Fruit fly (Drosophila melanogaster) whole organism, embryonic: Measurements from ENCODE around the gene Hrb27C.

Experiments
- Atf3 ChIP-seq: fragments of 200-800 bp; sonication (Bioruptor generic); optimal IDR thresholded peaks from 3 replicates; lab custom pipeline; 2016; ENCODE audit warnings: missing biosample characterization, missing genetic modification characterization
- BtbVII ChIP-seq: fragments of 200-800 bp; sonication (Bioruptor generic); optimal IDR thresholded peaks from 3 replicates; lab custom pipeline; 2017; ENCODE audit warnings: missing biosample characterization, mild to moderate bottlenecking, missing genetic modification characterization
- CG10654 ChIP-seq: fragments of 200-800 bp; sonication (Bioruptor generic); optimal IDR thresholded peaks from 2 replicates; lab custom pipeline; 2016; ENCODE audit warnings: missing biosample characterization, missing genetic modification characterization
- CG11560 ChIP-seq: fragments of 200-800 bp; sonication (Bioruptor generic); IDR thresholded peaks from 3 replicates; pipeline ENCODE4 v1.3.6; 2022; ENCODE audit warnings: missing biosample characterization, missing genetic modification characterization
- CG12659 ChIP-seq: fragments of 200-800 bp; sonication (Bioruptor generic); optimal IDR thresholded peaks from 3 replicates; lab custom pipeline; 2017; ENCODE audit warnings: mild to moderate bottlenecking, missing biosample characterization, missing genetic modification reagents, missing genetic modification characterization
- CG12942 ChIP-seq: fragments of 200-800 bp; sonication (Bioruptor generic); optimal IDR thresholded peaks from 3 replicates; lab custom pipeline; 2016; ENCODE audit warnings: missing biosample characterization, missing genetic modification characterization
- CG13123 ChIP-seq: fragments of 200-800 bp; sonication (Bioruptor generic); optimal IDR thresholded peaks from 2 replicates; lab custom pipeline; 2016; ENCODE audit warnings: missing biosample characterization, missing genetic modification characterization
- CG17359 ChIP-seq: fragments of 200-800 bp; sonication (Bioruptor generic); optimal IDR thresholded peaks from 3 replicates; lab custom pipeline; 2018; ENCODE audit warnings: missing biosample characterization, mild to moderate bottlenecking, missing genetic modification characterization, moderate library complexity
- CG17802 ChIP-seq: fragments of 200-800 bp; sonication (Bioruptor generic); optimal IDR thresholded peaks from 2 replicates; lab custom pipeline; 2018; ENCODE audit warnings: missing biosample characterization, mild to moderate bottlenecking, missing genetic modification characterization, moderate library complexity
- CG2129 ChIP-seq: fragments of 200-800 bp; sonication (Bioruptor generic); IDR thresholded peaks from 2 replicates; pipeline ENCODE4 v1.3.6; 2022; ENCODE audit warnings: missing biosample characterization, missing genetic modification characterization; ENCODE audit not compliant: partially characterized antibody
- CG2678 ChIP-seq: fragments of 200-800 bp; sonication (Bioruptor generic); optimal IDR thresholded peaks from 3 replicates; lab custom pipeline; 2019; ENCODE audit warnings: missing biosample characterization, mild to moderate bottlenecking, missing genetic modification characterization, moderate library complexity
- CG2712 ChIP-seq: fragments of 200-800 bp; optimal IDR thresholded peaks from 3 replicates; lab custom pipeline; 2019; ENCODE audit warnings: missing biosample characterization, mild to moderate bottlenecking, missing genetic modification characterization, moderate library complexity
- CG30403 ChIP-seq: fragments of 200-800 bp; sonication (Bioruptor generic); optimal IDR thresholded peaks from 3 replicates; lab custom pipeline; 2016; ENCODE audit warnings: missing biosample characterization, missing genetic modification characterization
- CG3065 ChIP-seq: fragments of 200-800 bp; sonication (Bioruptor generic); optimal IDR thresholded peaks from 2 replicates; lab custom pipeline; 2016; ENCODE audit warnings: missing biosample characterization, missing genetic modification characterization
- CG31224 ChIP-seq: fragments of 200-800 bp; sonication (Bioruptor generic); IDR thresholded peaks from 2 replicates; pipeline ENCODE4 v1.3.6; 2022; ENCODE audit warnings: missing biosample characterization, missing genetic modification characterization
- CG32767 ChIP-seq: fragments of 200-800 bp; sonication (Bioruptor generic); IDR thresholded peaks from 2 replicates; pipeline ENCODE4 v1.3.6; 2022; ENCODE audit warnings: missing biosample characterization, missing genetic modification characterization
- CG4730 ChIP-seq: fragments of 200-800 bp; sonication (Bioruptor generic); IDR thresholded peaks from 2 replicates; pipeline ENCODE4 v1.3.6; 2022; ENCODE audit warnings: missing biosample characterization, missing genetic modification characterization
- CG6683 ChIP-seq: fragments of 200-800 bp; sonication (Bioruptor generic); optimal IDR thresholded peaks from 2 replicates; lab custom pipeline; 2017; ENCODE audit warnings: missing biosample characterization, mild to moderate bottlenecking, missing genetic modification characterization, missing genetic modification reagents
- CG6689 ChIP-seq: fragments of 200-800 bp; sonication (Bioruptor generic); IDR thresholded peaks from 2 replicates; pipeline ENCODE4 v1.3.6; 2022; ENCODE audit warnings: missing biosample characterization, missing genetic modification characterization
- CG8290 ChIP-seq, 3 experiments: fragments of 200-800 bp; sonication (Bioruptor generic); optimal IDR thresholded peaks; 2 replicates each; lab custom pipeline; 2016 to 2019; ENCODE audit warnings: missing biosample characterization in 3 of 3, missing genetic modification characterization in 3 of 3, mild to moderate bottlenecking in 2 of 3, moderate library complexity in 1 of 3
- CG9215 ChIP-seq: fragments of 200-800 bp; sonication (Bioruptor generic); IDR thresholded peaks from 2 replicates; pipeline ENCODE4 v1.3.6; 2022; ENCODE audit warnings: missing biosample characterization, missing genetic modification characterization
- CG9437 ChIP-seq: fragments of 200-800 bp; sonication (Bioruptor generic); optimal IDR thresholded peaks from 2 replicates; lab custom pipeline; 2018; ENCODE audit warnings: missing biosample characterization, mild to moderate bottlenecking, missing genetic modification characterization
- Dek ChIP-seq: fragments of 200-800 bp; sonication (Bioruptor generic); optimal IDR thresholded peaks from 3 replicates; lab custom pipeline; 2019; ENCODE audit warnings: missing biosample characterization, mild to moderate bottlenecking, missing genetic modification characterization, moderate library complexity
- Drgx ChIP-seq: fragments of 200-800 bp; sonication (Bioruptor generic); IDR thresholded peaks from 2 replicates; pipeline ENCODE4 v1.3.6; 2022; ENCODE audit warnings: missing biosample characterization, missing genetic modification characterization
- Hr78 ChIP-seq, 2 experiments: fragments of 200-800 bp in 1 of 2; fragments of >200 bp in 1 of 2; sonication (Bioruptor generic) in 1 of 2; optimal IDR thresholded peaks; 2 replicates each; lab custom pipeline; 2017 to 2019; ENCODE audit warnings: missing biosample characterization in 2 of 2, missing genetic modification characterization in 2 of 2, mild to moderate bottlenecking in 1 of 2, moderate library complexity in 1 of 2
- Meics ChIP-seq: fragments of 200-800 bp; sonication (Bioruptor generic); optimal IDR thresholded peaks from 2 replicates; lab custom pipeline; 2017; ENCODE audit warnings: missing biosample characterization, mild to moderate bottlenecking, missing genetic modification characterization
- Nf-YC ChIP-seq: fragments of 200-800 bp; optimal IDR thresholded peaks from 3 replicates; lab custom pipeline; 2019; ENCODE audit warnings: missing biosample characterization, mild to moderate bottlenecking, missing genetic modification characterization, moderate library complexity
- NfI ChIP-seq: fragments of 200-800 bp; sonication (Bioruptor generic); optimal IDR thresholded peaks from 3 replicates; lab custom pipeline; 2018; ENCODE audit warnings: missing biosample characterization, mild to moderate bottlenecking, missing genetic modification characterization, moderate library complexity
- Xrp1 ChIP-seq: fragments of 200-800 bp; sonication (Bioruptor generic); IDR thresholded peaks from 2 replicates; pipeline ENCODE4 v1.3.6; 2022; ENCODE audit warnings: missing biosample characterization, missing genetic modification characterization
- ase ChIP-seq: fragments of 200-800 bp; sonication (Bioruptor generic); IDR thresholded peaks from 3 replicates; pipeline ENCODE4 v1.3.6; 2022; ENCODE audit warnings: missing biosample characterization, missing genetic modification characterization
- bcd ChIP-seq: fragments of 200-800 bp; sonication (Bioruptor generic); optimal IDR thresholded peaks from 2 replicates; lab custom pipeline; 2017; ENCODE audit warnings: missing biosample characterization, mild to moderate bottlenecking, missing genetic modification characterization
- bsh ChIP-seq, 2 experiments: fragments of 200-800 bp; sonication (Bioruptor generic); optimal IDR thresholded peaks; 2 replicates each; lab custom pipeline; 2017 to 2018; ENCODE audit warnings: mild to moderate bottlenecking in 2 of 2, missing biosample characterization in 2 of 2, missing genetic modification characterization in 2 of 2, moderate library complexity in 1 of 2
- caup ChIP-seq: fragments of 200-800 bp; sonication (Bioruptor generic); optimal IDR thresholded peaks from 3 replicates; lab custom pipeline; 2017; ENCODE audit warnings: missing biosample characterization, mild to moderate bottlenecking, missing genetic modification characterization, moderate library complexity; ENCODE audit not compliant: severe bottlenecking
- croc ChIP-seq: fragments of 200-800 bp; sonication (Bioruptor generic); conservative IDR thresholded peaks from 3 replicates; pipeline ENCODE4 v1.3.6; 2022; ENCODE audit warnings: missing biosample characterization, missing genetic modification characterization
- ewg ChIP-seq: fragments of 200-800 bp; sonication (Bioruptor generic); optimal IDR thresholded peaks from 3 replicates; lab custom pipeline; 2017; ENCODE audit warnings: mild to moderate bottlenecking, missing biosample characterization, missing genetic modification reagents, missing genetic modification characterization
- fd96Cb ChIP-seq: fragments of 200-800 bp; sonication (Bioruptor generic); optimal IDR thresholded peaks from 2 replicates; lab custom pipeline; 2018; ENCODE audit warnings: missing biosample characterization, mild to moderate bottlenecking, missing genetic modification characterization, moderate library complexity
- insv ChIP-seq, 2 experiments: fragments of 200-800 bp; sonication (Bioruptor generic); optimal IDR thresholded peaks; 3 replicates each; lab custom pipeline; 2016 to 2018; ENCODE audit warnings: missing biosample characterization in 2 of 2, missing genetic modification characterization in 2 of 2
- inv ChIP-seq: fragments of 200-800 bp; sonication (Bioruptor generic); IDR thresholded peaks from 2 replicates; pipeline ENCODE4 v1.3.6; 2022; ENCODE audit warnings: missing biosample characterization, missing genetic modification characterization; ENCODE audit not compliant: partially characterized antibody
- nerfin-1 ChIP-seq: fragments of 200-800 bp; sonication (Bioruptor generic); optimal IDR thresholded peaks from 3 replicates; lab custom pipeline; 2019; ENCODE audit warnings: missing biosample characterization, mild to moderate bottlenecking, missing genetic modification characterization, moderate library complexity
- pan ChIP-seq, 4 experiments: fragments of >200 bp in 3 of 4; fragments of 200-800 bp in 1 of 4; sonication (Bioruptor generic) in 1 of 4; optimal IDR thresholded peaks in 3 of 4; IDR thresholded peaks in 1 of 4; 2 replicates each; pipeline versions ENCODE4 v1.3.6 to Lab custom; 2017 to 2022; ENCODE audit warnings: missing biosample characterization in 2 of 4, missing genetic modification characterization in 2 of 4, mixed read lengths in 1 of 4
- phol ChIP-seq: fragments of 200-800 bp; sonication (Bioruptor generic); optimal IDR thresholded peaks from 3 replicates; lab custom pipeline; 2018; ENCODE audit warnings: missing biosample characterization, mild to moderate bottlenecking, missing genetic modification characterization, moderate library complexity
- ro ChIP-seq: fragments of 200-800 bp; sonication (Bioruptor generic); IDR thresholded peaks from 2 replicates; pipeline ENCODE4 v1.3.6; 2022; ENCODE audit warnings: missing biosample characterization, missing genetic modification characterization
- salm ChIP-seq: fragments of 200-800 bp; sonication (Bioruptor generic); optimal IDR thresholded peaks from 2 replicates; lab custom pipeline; 2018; ENCODE audit warnings: missing biosample characterization, mild to moderate bottlenecking, missing genetic modification characterization
- sob ChIP-seq: fragments of 200-800 bp; sonication (Bioruptor generic); IDR thresholded peaks from 2 replicates; pipeline ENCODE4 v1.3.6; 2022; ENCODE audit warnings: missing biosample characterization, missing genetic modification characterization
- ssp ChIP-seq: fragments of 200-800 bp; sonication (Bioruptor generic); IDR thresholded peaks from 2 replicates; pipeline ENCODE4 v1.3.6; 2022; ENCODE audit warnings: missing biosample characterization, missing genetic modification characterization
- sug ChIP-seq: fragments of 200-800 bp; optimal IDR thresholded peaks from 2 replicates; lab custom pipeline; 2019; ENCODE audit warnings: missing biosample characterization, mild to moderate bottlenecking, missing genetic modification characterization, moderate library complexity
- wdn ChIP-seq: fragments of 200-800 bp; sonication (Bioruptor generic); IDR thresholded peaks from 2 replicates; pipeline ENCODE4 v1.3.6; 2022; ENCODE audit warnings: missing biosample characterization, missing genetic modification characterization
- zfh2 ChIP-seq: fragments of 200-800 bp; sonication (Bioruptor generic); optimal IDR thresholded peaks from 2 replicates; lab custom pipeline; 2016; ENCODE audit warnings: missing biosample characterization, missing genetic modification characterization

Gene Hrb27C

DNA sequence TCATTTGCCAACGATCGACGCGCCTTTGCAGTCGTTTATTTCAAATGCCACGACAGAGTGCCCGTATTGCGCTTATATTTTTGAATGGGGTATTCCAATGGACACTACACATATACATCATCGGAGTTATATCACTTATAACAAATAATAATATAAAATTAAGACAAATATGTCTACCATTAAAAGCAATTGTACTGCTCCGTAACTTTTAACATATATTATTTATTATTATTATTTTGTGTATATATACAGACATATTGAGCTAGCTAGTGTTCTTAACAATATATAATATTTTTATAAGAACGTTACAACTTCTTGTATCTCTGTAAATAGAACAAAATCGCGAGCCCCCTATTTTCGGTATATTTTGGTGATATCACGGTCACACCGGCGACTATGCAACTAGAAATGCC, 43.5 kb downstream of the Hrb27C start, which contains the start of the genes sip2 and Coprox (continued):
- peak in 1 of 2 experiments; percentile 70 for TF ChIP-seq Hr78 (GFP tag; optimal IDR thresholded peaks at IDR 0.05; lab: Kevin White, UChicago)
- peak; percentile 86 for TF ChIP-seq CG2678 (tag; lab: Kevin White, UChicago)
- TF ChIP-seq ssp (GFP tag; lab: Robert Waterston, UW), result peak; percentile 65; the same call in 1 of the 2 replicates
- peak; percentile 38; the same call in 1 of the 2 replicates for TF ChIP-seq Drgx (GFP tag; lab: Robert Waterston, UW)
- peak; percentile 50 for TF ChIP-seq caup
- TF ChIP-seq CG9437, result peak; percentile 69
- TF ChIP-seq CG12659 (GFP tag; lab: Kevin White, UChicago), result peak; percentile 75
- TF ChIP-seq pan (optimal IDR thresholded peaks at IDR 0.05; lab: Kevin White, UChicago), result no peak
- peak in 1 of 2 experiments; percentile 57 for TF ChIP-seq pan (GFP tag; optimal IDR thresholded peaks at IDR 0.05 in 1 of 2, IDR thresholded peaks at IDR 0.05 in 1 of 2)
- TF ChIP-seq CG32767 (GFP tag; lab: Robert Waterston, UW), result peak; percentile 51; the same call in 1 of the 2 replicates
- TF ChIP-seq croc, result peak; percentile 44; the same call in 2 of the 3 replicates
- no peak for TF ChIP-seq ro (GFP tag; lab: Robert Waterston, UW)
- peak; percentile 82 for TF ChIP-seq Nf-YC (tag; lab: Kevin White, UChicago)
- TF ChIP-seq Xrp1, result peak; percentile 67
- TF ChIP-seq CG4730 (GFP tag; lab: Robert Waterston, UW), result peak; percentile 34; the same call in 1 of the 2 replicates
- TF ChIP-seq CG10654 (GFP tag; lab: Kevin White, UChicago), result no peak
- peak; percentile 23 for TF ChIP-seq BtbVII
- TF ChIP-seq ewg (GFP tag; lab: Kevin White, UChicago), result peak; percentile 27
- TF ChIP-seq inv, result no peak
- TF ChIP-seq nerfin-1, result peak; percentile 69
- peak; percentile 76 for TF ChIP-seq phol (tag; lab: Kevin White, UChicago)
- TF ChIP-seq CG12942 (GFP tag; lab: Kevin White, UChicago), result peak; percentile 50
- no peak for TF ChIP-seq CG3065 (GFP tag; lab: Kevin White, UChicago)
- peak; percentile 21 for TF ChIP-seq CG13123 (GFP tag; lab: Kevin White, UChicago)
- 0 out of 2 replicates have a peak, but pooled peaks have one; percentile 17 for TF ChIP-seq wdn (GFP tag; lab: Robert Waterston, UW)
- TF ChIP-seq insv (GFP tag; optimal IDR thresholded peaks at IDR 0.05; lab: Kevin White, UChicago), result peak in 1 of 2 experiments; percentile 27
- peak; percentile 69 for TF ChIP-seq CG6689 (GFP tag; lab: Robert Waterston, UW)
- TF ChIP-seq CG9215, result peak; percentile 46
- no peak for TF ChIP-seq CG2129 (GFP tag; lab: Robert Waterston, UW)
- TF ChIP-seq sug (tag; lab: Kevin White, UChicago), result peak; percentile 78
- peak; percentile 37 for TF ChIP-seq salm (tag; lab: Kevin White, UChicago)
- peak; percentile 36 for TF ChIP-seq CG6683 (GFP tag; lab: Kevin White, UChicago)
- peak; percentile 88 for TF ChIP-seq CG2712 (tag; lab: Kevin White, UChicago)
- 0 out of 3 replicates have a peak, but pooled peaks have one; percentile 30 for TF ChIP-seq ase
- TF ChIP-seq CG31224 (GFP tag; lab: Robert Waterston, UW), result peak; percentile 48; the same call in 1 of the 2 replicates
- TF ChIP-seq CG17802 (tag; lab: Kevin White, UChicago), result peak; percentile 29
- TF ChIP-seq bcd (GFP tag; lab: Kevin White, UChicago), result peak; percentile 53
- no peak for TF ChIP-seq zfh2
- peak; percentile 71 for TF ChIP-seq CG30403 (GFP tag; lab: Kevin White, UChicago)
- no peak for TF ChIP-seq Atf3 (GFP tag; lab: Kevin White, UChicago)
- TF ChIP-seq fd96Cb (tag; lab: Kevin White, UChicago), result peak; percentile 61
- peak; percentile 79 for TF ChIP-seq Meics (GFP tag; lab: Kevin White, UChicago)
- TF ChIP-seq Dek, result peak; percentile 74
- TF ChIP-seq sob (GFP tag; lab: Robert Waterston, UW), result 0 out of 2 replicates have a peak, but pooled peaks have one; percentile 34
- peak; percentile 42 for TF ChIP-seq CG8290 (GFP tag; optimal IDR thresholded peaks at IDR 0.05; lab: Kevin White, UChicago)
- no peak for TF ChIP-seq CG8290 (tag; optimal IDR thresholded peaks at IDR 0.05; lab: Kevin White, UChicago)
- TF ChIP-seq NfI (GFP tag; lab: Kevin White, UChicago), result peak; percentile 18
- TF ChIP-seq CG17359 (tag; lab: Kevin White, UChicago), result peak; percentile 68
- no peak for TF ChIP-seq CG11560 (tag; lab: Robert Waterston, UW)
- TF ChIP-seq bsh (GFP tag; optimal IDR thresholded peaks at IDR 0.05; lab: Kevin White, UChicago), result peak in 1 of 2 experiments; percentile 67
